Worm (Caenorhabditis elegans): ENCODE results near the gene lap-2.

Gene lap-2

DNA sequence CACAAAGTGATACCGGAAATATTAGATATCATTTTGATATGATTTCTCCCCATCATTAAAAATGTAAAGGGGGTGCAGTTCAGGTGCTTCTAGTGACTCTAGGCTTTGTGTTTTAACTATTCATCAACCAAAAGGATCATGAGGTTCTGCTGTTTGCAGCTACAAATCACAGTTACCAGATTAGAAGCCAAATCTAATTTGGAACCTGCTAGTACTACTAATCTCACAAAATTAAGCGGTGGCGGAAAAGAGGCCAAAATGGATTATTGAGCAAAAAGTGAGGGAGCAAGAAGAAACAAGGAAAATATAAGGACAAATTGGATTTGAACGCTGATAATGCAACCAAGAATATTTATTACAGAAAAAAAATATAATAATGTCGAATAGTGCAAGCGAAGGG lies 30.6 kb downstream of the lap-2 start:
- TF ChIP-seq tbx-9 (tag; optimal IDR thresholded peaks at IDR 0.05; ENCODE audit: borderline replicate concordance) (no peak), ceh-91 (GFP tag; IDR thresholded peaks at IDR 0.05) (no peak), let-607 (tag; optimal IDR thresholded peaks at IDR 0.05) (no peak), lin-35 (GFP tag; optimal IDR thresholded peaks at IDR 0.05) (no peak)

DNA sequence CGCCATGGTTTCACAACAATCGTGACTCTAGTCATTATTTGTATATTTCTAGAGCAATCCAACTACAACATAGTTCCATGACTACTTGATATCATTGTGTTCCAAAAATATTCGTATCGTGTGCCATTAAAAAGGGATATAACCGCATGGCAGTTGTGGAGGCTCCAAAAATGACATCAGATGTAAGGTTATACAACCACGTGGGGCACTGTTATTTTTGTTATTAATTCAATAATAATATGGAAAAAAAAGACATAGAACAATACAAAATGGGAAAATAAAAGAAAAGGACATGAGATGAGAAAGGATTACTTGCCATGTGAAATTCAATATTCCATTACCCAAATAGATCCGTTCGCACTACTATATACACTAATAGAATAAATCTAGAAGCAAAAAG lies 31.9 kb downstream of the lap-2 start:
- no peak for TF ChIP-seq madf-3 (GFP tag; IDR thresholded peaks at IDR 0.05)
- no peak for TF ChIP-seq sptf-2 (GFP tag; optimal IDR thresholded peaks at IDR 0.05)
- no peak for TF ChIP-seq nhr-179 (tag; optimal IDR thresholded peaks at IDR 0.05)
- no peak for TF ChIP-seq B0261.1 (tag; optimal IDR thresholded peaks at IDR 0.05)
- no peak for TF ChIP-seq K11D2.4 (GFP tag; IDR thresholded peaks at IDR 0.05)
- no peak for TF ChIP-seq ceh-58 (GFP tag; IDR thresholded peaks at IDR 0.05)
- TF ChIP-seq hlh-26 (GFP tag; conservative IDR thresholded peaks at IDR 0.05), result no peak

DNA sequence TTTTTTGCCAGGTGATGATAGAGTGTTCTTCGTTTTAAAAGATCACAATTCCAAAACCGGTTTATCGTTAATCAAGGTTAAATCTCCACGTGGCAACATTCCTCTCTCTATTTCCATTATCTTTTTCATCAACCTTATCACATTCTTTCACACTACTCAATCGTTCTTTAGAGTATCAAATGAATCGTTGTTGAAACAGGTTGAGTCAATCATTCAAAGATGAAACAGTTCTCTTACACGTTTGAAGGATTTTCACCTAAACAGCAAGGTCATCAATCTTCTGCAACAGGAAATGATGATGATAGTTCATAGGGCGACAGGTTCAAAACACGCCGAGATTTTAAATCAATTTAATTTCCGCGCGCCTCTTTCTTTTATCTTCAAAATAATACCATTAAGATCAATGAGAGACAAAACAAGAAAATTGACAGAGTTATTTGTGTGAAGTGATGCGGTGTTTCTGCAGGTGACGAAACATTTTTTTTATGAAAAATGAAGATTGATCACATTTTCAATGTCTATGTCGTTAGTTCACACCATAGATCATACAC lies 37.8 kb downstream of the lap-2 start:
- TF ChIP-seq F55B11.4 (tag; optimal IDR thresholded peaks at IDR 0.05; ENCODE audit: borderline replicate concordance, insufficient read depth) (no peak), nhr-80 (tag; optimal IDR thresholded peaks at IDR 0.05) (peak; percentile 62), die-1 (tag; optimal IDR thresholded peaks at IDR 0.05) (peak; percentile 45), somi-1 (GFP tag; optimal IDR thresholded peaks at IDR 0.05) (peak; percentile 93), C06A6.2 (GFP tag; conservative IDR thresholded peaks at IDR 0.05) (0 out of 2 replicates have a peak, but pooled peaks have one; percentile 12), rpc-1 (optimal IDR thresholded peaks at IDR 0.05) (no peak), rpc-1 (tag; optimal IDR thresholded peaks at IDR 0.05) (no peak), K11D2.4 (GFP tag; IDR thresholded peaks at IDR 0.05) (peak; percentile 38; the same call in 1 of the 2 replicates), F22D6.2 (tag; optimal IDR thresholded peaks at IDR 0.05) (peak; percentile 68), lin-40 (tag; optimal IDR thresholded peaks at IDR 0.05) (peak; percentile 91), let-607 (tag; optimal IDR thresholded peaks at IDR 0.05) (peak in 1 of 2 experiments; percentile 78), hmg-20 (GFP tag; IDR thresholded peaks at IDR 0.05) (no peak), ztf-26 (tag; optimal IDR thresholded peaks at IDR 0.05) (peak; percentile 89), cebp-1 (GFP tag; IDR thresholded peaks at IDR 0.05) (no peak), cebp-1 (tag; optimal IDR thresholded peaks at IDR 0.05) (peak; percentile 6), egl-44 (GFP tag; IDR thresholded peaks at IDR 0.05) (0 out of 2 replicates have a peak, but pooled peaks have one; percentile 52), F39B2.1 (GFP tag; IDR thresholded peaks at IDR 0.05) (no peak), pbrm-1 (GFP tag; IDR thresholded peaks at IDR 0.05) (no peak), tlf-1 (GFP tag; optimal IDR thresholded peaks at IDR 0.05) (peak; percentile 6)

DNA sequence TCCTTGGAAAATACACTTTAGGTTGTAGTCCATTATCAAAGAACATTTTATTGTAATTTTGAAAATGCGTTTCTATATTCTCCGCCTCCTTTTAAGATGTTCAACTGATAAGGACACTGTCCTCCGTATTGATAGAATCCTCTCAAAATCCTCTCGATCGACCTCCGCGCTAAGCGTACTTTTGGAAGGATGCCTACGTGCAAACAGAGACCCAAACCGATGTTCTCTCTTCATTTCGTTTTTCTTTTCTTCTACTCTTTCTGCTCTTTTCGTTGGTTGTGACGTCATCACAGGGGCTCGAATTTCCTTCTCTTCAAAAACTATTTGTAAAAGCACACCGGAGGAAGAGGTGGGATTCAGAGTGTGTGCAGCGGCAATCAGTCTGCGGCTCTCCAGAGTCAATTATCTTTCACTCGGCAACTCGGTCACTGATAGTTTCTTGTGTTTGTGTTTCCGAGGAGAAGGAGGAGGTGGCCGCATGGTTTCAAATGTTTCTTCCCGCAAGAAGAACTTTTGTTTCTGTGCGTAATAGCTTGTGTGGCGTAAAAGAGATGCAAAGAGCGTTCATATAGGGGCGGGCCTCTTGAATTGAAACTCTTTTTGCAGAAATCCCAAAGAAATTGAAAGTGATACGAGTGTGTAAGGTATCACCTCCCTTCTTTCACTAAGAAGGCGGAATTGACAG lies 39.1 kb downstream of the lap-2 start, which contains the start of gene C34B4.2:
C34B4.2 (plus strand) TSS at position 614 of the 685 bp plus-strand sequence.
- TF ChIP-seq pbrm-1 (GFP tag; IDR thresholded peaks at IDR 0.05) (0 out of 2 replicates have a peak, but pooled peaks have one; percentile 30), F52B5.7 (tag; optimal IDR thresholded peaks at IDR 0.05) (no peak), lin-54 (GFP tag; optimal IDR thresholded peaks at IDR 0.05) (no peak), ztf-18 (tag; optimal IDR thresholded peaks at IDR 0.05) (no peak), atf-7 (tag; optimal IDR thresholded peaks at IDR 0.05) (peak; percentile 82), xnd-1 (tag; optimal IDR thresholded peaks at IDR 0.05) (no peak), F37B4.10 (GFP tag; IDR thresholded peaks at IDR 0.05) (no peak), ceh-91 (GFP tag; IDR thresholded peaks at IDR 0.05) (no peak), ztf-6 (GFP tag; IDR thresholded peaks at IDR 0.05) (no peak), ztf-22 (GFP tag; optimal IDR thresholded peaks at IDR 0.05) (peak; percentile 84), him-1 (tag; optimal IDR thresholded peaks at IDR 0.05) (no peak), lin-35 (GFP tag; optimal IDR thresholded peaks at IDR 0.05) (peak in 1 of 3 experiments; percentile 23), sptf-2 (GFP tag; optimal IDR thresholded peaks at IDR 0.05) (no peak), somi-1 (GFP tag; optimal IDR thresholded peaks at IDR 0.05) (peak; percentile 44), ceh-79 (tag; optimal IDR thresholded peaks at IDR 0.05) (no peak), aptf-2 (GFP tag; conservative IDR thresholded peaks at IDR 0.05) (no peak), chd-7 (tag; optimal IDR thresholded peaks at IDR 0.05) (peak; percentile 35), hsf-1 (GFP tag; IDR thresholded peaks at IDR 0.05) (0 out of 2 replicates have a peak, but pooled peaks have one; percentile 17), ekl-4 (GFP tag; IDR thresholded peaks at IDR 0.05) (0 out of 2 replicates have a peak, but pooled peaks have one; percentile 30), lsl-1 (GFP tag; optimal IDR thresholded peaks at IDR 0.05) (no peak), hlh-26 (GFP tag; conservative IDR thresholded peaks at IDR 0.05) (no peak)

All from whole organism, young adult.